Worm (Caenorhabditis elegans): Measurements from ENCODE around the gene yap-1.

DNA sequence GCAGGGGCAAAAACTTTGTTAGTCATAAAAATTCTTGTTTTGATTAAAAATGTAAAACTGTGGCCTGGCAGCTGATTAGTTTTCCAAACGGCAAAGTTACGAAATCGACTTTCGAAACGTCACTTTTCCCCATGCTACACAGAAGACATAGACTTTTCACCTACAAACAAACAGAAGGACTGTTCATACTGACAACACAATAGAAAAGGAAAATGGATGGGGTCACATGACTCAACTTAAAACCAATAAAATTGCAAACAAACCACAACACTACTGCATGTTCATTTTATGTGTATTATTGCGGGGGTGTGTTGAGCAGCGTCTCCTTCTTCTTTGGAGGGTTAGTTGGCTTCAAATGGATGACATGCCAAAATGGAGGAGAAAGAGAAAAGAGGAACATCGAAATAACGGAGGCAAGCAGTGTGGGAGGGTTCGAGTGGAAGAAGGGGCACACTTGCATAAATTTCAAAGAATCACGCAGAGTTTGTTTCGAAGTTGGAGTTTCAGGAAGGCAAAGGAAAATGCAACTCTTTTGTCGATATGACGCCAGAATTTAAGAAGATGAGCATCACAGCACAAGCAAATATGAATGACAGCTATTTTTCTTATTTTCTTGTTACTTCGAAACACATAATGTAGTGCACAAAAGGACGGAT is 13.5 kb upstream of the yap-1 start:
- TF ChIP-seq tbx-11 (GFP tag; IDR thresholded peaks at IDR 0.05) (no peak), ama-1 (optimal IDR thresholded peaks at IDR 0.05) (no peak), hmbx-1 (tag; optimal IDR thresholded peaks at IDR 0.05) (no peak), F13C5.2 (tag; optimal IDR thresholded peaks at IDR 0.05) (no peak), B0310.2 (tag; optimal IDR thresholded peaks at IDR 0.05) (no peak), scrt-1 (GFP tag; IDR thresholded peaks at IDR 0.05) (no peak), hmg-4 (GFP tag; optimal IDR thresholded peaks at IDR 0.05) (no peak)
